Fruit fly (Drosophila melanogaster) whole organism, wandering third instar larva: ENCODE results near the gene CG4465.

Experiments used
- Abd-B ChIP-seq: fragments of >200 bp; optimal IDR thresholded peaks from 2 replicates; lab custom pipeline; 2017; ENCODE audit warnings: missing biosample characterization, missing genetic modification characterization
- CG32264 ChIP-seq: fragments of 200-800 bp; sonication (Bioruptor generic); optimal IDR thresholded peaks from 2 replicates; lab custom pipeline; 2016; ENCODE audit warnings: missing biosample characterization, missing genetic modification characterization
- CG9705 ChIP-seq: fragments of 200-800 bp; sonication (Bioruptor generic); optimal IDR thresholded peaks from 2 replicates; lab custom pipeline; 2018; ENCODE audit warnings: missing biosample characterization, mild to moderate bottlenecking, missing genetic modification characterization
- CrebA ChIP-seq: fragments of 200-800 bp; sonication (Bioruptor generic); optimal IDR thresholded peaks from 2 replicates; lab custom pipeline; 2016; ENCODE audit warnings: missing biosample characterization, mild to moderate bottlenecking, missing genetic modification characterization, borderline replicate concordance
- Dfd ChIP-seq: fragments of >200 bp; optimal IDR thresholded peaks from 2 replicates; lab custom pipeline; 2017; ENCODE audit warnings: missing biosample characterization, missing genetic modification characterization
- Dif ChIP-seq: fragments of 200-275, 200-300 bp; sonication (Bioruptor generic); optimal IDR thresholded peaks from 2 replicates; lab custom pipeline; 2018; ENCODE audit warnings: missing biosample characterization, missing genetic modification characterization; ENCODE audit not compliant: partially characterized antibody
- GATAd ChIP-seq: sonication (Bioruptor generic); optimal IDR thresholded peaks from 2 replicates; lab custom pipeline; 2016; ENCODE audit warnings: missing biosample characterization, missing genetic modification characterization
- HLH106 ChIP-seq: fragments of 200-800 bp; optimal IDR thresholded peaks from 3 replicates; lab custom pipeline; 2019; ENCODE audit warnings: missing biosample characterization, mild to moderate bottlenecking, missing genetic modification characterization, moderate library complexity
- Hnf4 ChIP-seq: fragments of 200-800 bp; sonication (Bioruptor generic); optimal IDR thresholded peaks from 2 replicates; lab custom pipeline; 2016; ENCODE audit warnings: missing biosample characterization, mild to moderate bottlenecking, missing genetic modification characterization
- Hr78 ChIP-seq: fragments of >200 bp; optimal IDR thresholded peaks from 2 replicates; lab custom pipeline; 2017; ENCODE audit warnings: missing biosample characterization, missing genetic modification characterization
- Hr83 ChIP-seq: fragments of 200-300 bp; sonication (Bioruptor generic); optimal IDR thresholded peaks from 2 replicates; lab custom pipeline; 2016; ENCODE audit warnings: missing biosample characterization, mild to moderate bottlenecking, missing genetic modification characterization, moderate library complexity; ENCODE audit not compliant: poor library complexity, severe bottlenecking
- Jra ChIP-seq: sonication (Bioruptor generic); optimal IDR thresholded peaks from 2 replicates; lab custom pipeline; 2016; ENCODE audit warnings: missing biosample characterization, missing genetic modification characterization
- Mio ChIP-seq: sonication (Bioruptor generic); optimal IDR thresholded peaks from 2 replicates; lab custom pipeline; 2016; ENCODE audit warnings: missing biosample characterization, missing genetic modification characterization
- Myc ChIP-seq: fragments of >200 bp; optimal IDR thresholded peaks from 2 replicates; lab custom pipeline; 2017
- N ChIP-seq: fragments of >200 bp; optimal IDR thresholded peaks from 2 replicates; lab custom pipeline; 2018; ENCODE audit warnings: missing biosample characterization, missing external identifiers, missing genetic modification characterization
- OdsH ChIP-seq: fragments of 200-800 bp; sonication (Bioruptor generic); optimal IDR thresholded peaks from 2 replicates; lab custom pipeline; 2016; ENCODE audit warnings: missing biosample characterization, mild to moderate bottlenecking, missing genetic modification characterization
- Rel ChIP-seq, 2 experiments: fragments of 200-800 bp; sonication (Bioruptor generic) in 1 of 2; optimal IDR thresholded peaks; 2 replicates in 1 of 2; 3 replicates in 1 of 2; lab custom pipeline; 2016 to 2019; ENCODE audit warnings: mild to moderate bottlenecking in 2 of 2, missing biosample characterization in 2 of 2, missing genetic modification characterization in 2 of 2, moderate library complexity in 1 of 2
- Sp1 ChIP-seq: fragments of 200-800 bp; sonication (Bioruptor generic); optimal IDR thresholded peaks from 3 replicates; lab custom pipeline; 2019; ENCODE audit warnings: missing biosample characterization, mild to moderate bottlenecking, missing genetic modification characterization, moderate library complexity
- Vsx2 ChIP-seq: fragments of 200-300, 225-300 bp; sonication (Bioruptor generic); optimal IDR thresholded peaks from 2 replicates; lab custom pipeline; 2018; ENCODE audit warnings: missing biosample characterization, missing genetic modification characterization; ENCODE audit not compliant: partially characterized antibody
- br ChIP-seq: fragments of 200-800 bp; sonication (Bioruptor generic); optimal IDR thresholded peaks from 2 replicates; lab custom pipeline; 2016; ENCODE audit warnings: missing biosample characterization, missing genetic modification characterization
- brk ChIP-seq: fragments of 200-800 bp; sonication (Bioruptor generic); optimal IDR thresholded peaks from 2 replicates; lab custom pipeline; 2016; ENCODE audit warnings: missing biosample characterization, mild to moderate bottlenecking, missing genetic modification characterization
- dl ChIP-seq, 2 experiments: fragments of 175-275, 200-275 bp in 1 of 2; fragments of 200-275 bp in 1 of 2; sonication (Bioruptor generic); optimal IDR thresholded peaks; lab custom pipeline; 2018; ENCODE audit warnings: mild to moderate bottlenecking in 2 of 2, missing biosample characterization in 2 of 2, missing genetic modification characterization in 2 of 2, moderate library complexity in 2 of 2; ENCODE audit not compliant: partially characterized antibody in 2 of 2, insufficient read depth in 1 of 2
- dmrt93B ChIP-seq: fragments of 200-800 bp; sonication (Bioruptor generic); optimal IDR thresholded peaks from 2 replicates; lab custom pipeline; 2018; ENCODE audit warnings: missing biosample characterization, mild to moderate bottlenecking, missing genetic modification characterization
- dsf ChIP-seq: sonication (Bioruptor generic); optimal IDR thresholded peaks from 2 replicates; lab custom pipeline; 2016; ENCODE audit warnings: missing biosample characterization, missing genetic modification characterization, borderline replicate concordance
- ey ChIP-seq: fragments of 200-800 bp; sonication (Bioruptor generic); optimal IDR thresholded peaks from 2 replicates; lab custom pipeline; 2016; ENCODE audit warnings: missing biosample characterization, missing genetic modification characterization
- foxo ChIP-seq, 2 experiments: fragments of 200-800 bp; sonication (Bioruptor generic); optimal IDR thresholded peaks; 2 replicates in 1 of 2; 3 replicates in 1 of 2; lab custom pipeline; 2016 to 2017; ENCODE audit warnings: missing biosample characterization in 2 of 2, missing genetic modification characterization in 2 of 2
- fru ChIP-seq: fragments of 200-800 bp; sonication (Bioruptor generic); optimal IDR thresholded peaks from 3 replicates; lab custom pipeline; 2016; ENCODE audit warnings: missing biosample characterization, mild to moderate bottlenecking, missing genetic modification characterization
- h ChIP-seq: fragments of 200-800 bp; sonication (Bioruptor generic); optimal IDR thresholded peaks from 3 replicates; lab custom pipeline; 2016; ENCODE audit warnings: missing biosample characterization, mild to moderate bottlenecking, missing genetic modification characterization
- jim ChIP-seq: fragments of 175-275, 200-325 bp; sonication (Bioruptor generic); optimal IDR thresholded peaks from 2 replicates; lab custom pipeline; 2016; ENCODE audit warnings: missing biosample characterization, mild to moderate bottlenecking, missing genetic modification characterization
- lola ChIP-seq: fragments of >200 bp; optimal IDR thresholded peaks from 2 replicates; lab custom pipeline; 2017; ENCODE audit warnings: missing biosample characterization, missing genetic modification characterization
- pan ChIP-seq: fragments of >200 bp; optimal IDR thresholded peaks from 2 replicates; lab custom pipeline; 2017
- psq ChIP-seq: fragments of 200-800 bp; sonication (Bioruptor generic); optimal IDR thresholded peaks from 3 replicates; lab custom pipeline; 2017; ENCODE audit warnings: missing biosample characterization, mild to moderate bottlenecking, missing genetic modification characterization, moderate library complexity
- rgr ChIP-seq: fragments of 200-800 bp; sonication (Bioruptor generic); optimal IDR thresholded peaks from 3 replicates; lab custom pipeline; 2016; ENCODE audit warnings: missing biosample characterization, mild to moderate bottlenecking, missing genetic modification characterization
- sage ChIP-seq: fragments of 200-800 bp; sonication (Bioruptor generic); optimal IDR thresholded peaks from 2 replicates; lab custom pipeline; 2016; ENCODE audit warnings: missing biosample characterization, mild to moderate bottlenecking, missing genetic modification characterization
- sv ChIP-seq: fragments of 200-800 bp; sonication (Bioruptor generic); optimal IDR thresholded peaks from 3 replicates; lab custom pipeline; 2016; ENCODE audit warnings: missing biosample characterization, missing genetic modification characterization
- tai ChIP-seq: sonication (Bioruptor generic); optimal IDR thresholded peaks from 2 replicates; lab custom pipeline; 2016; ENCODE audit warnings: missing biosample characterization, missing genetic modification characterization
- usp ChIP-seq: fragments of >200 bp; optimal IDR thresholded peaks from 2 replicates; lab custom pipeline; 2017; ENCODE audit warnings: missing biosample characterization, missing genetic modification characterization
- woc ChIP-seq: sonication (Bioruptor generic); optimal IDR thresholded peaks from 2 replicates; lab custom pipeline; 2016; ENCODE audit warnings: missing biosample characterization, mild to moderate bottlenecking, missing genetic modification characterization

Gene CG4465

dm6 chr3R:19879470-19880052 lies 38.1 kb downstream of the CG4465 start, which contains the start of gene Ask1:
TSS of gene Ask1 (plus strand) at chr3R:19879719.
- no peak for TF ChIP-seq tai (GFP tag; lab: Kevin White, UChicago)
- no peak for TF ChIP-seq GATAd
- TF ChIP-seq Hr78 (GFP tag; lab: Kevin White, UChicago): no peak
- TF ChIP-seq OdsH (GFP tag; lab: Kevin White, UChicago): no peak
- no peak for TF ChIP-seq dl (GFP tag; optimal IDR thresholded peaks at IDR 0.05; lab: Kevin White, UChicago; ENCODE audit: insufficient read depth in 1 of 2, partially characterized antibody in 2 of 2)
- TF ChIP-seq Rel (GFP tag; optimal IDR thresholded peaks at IDR 0.05; lab: Kevin White, UChicago): no peak
- peak; percentile 34 for TF ChIP-seq Rel (tag; optimal IDR thresholded peaks at IDR 0.05; lab: Kevin White, UChicago)
- peak; percentile 12 for TF ChIP-seq sage (GFP tag; lab: Kevin White, UChicago)
- no peak for TF ChIP-seq dmrt93B (GFP tag; lab: Kevin White, UChicago)

dm6 chr3R:19877427-19878076 lies 40.1 kb downstream of the CG4465 start, which contains the start of the genes CG17186 and Arc42:
TSS of gene CG17186 (minus strand) at chr3R:19877514.
TSS of gene Arc42 (plus strand) at chr3R:19877737.
- TF ChIP-seq Vsx2 (no peak), jim (GFP tag; lab: Kevin White, UChicago) (no peak), foxo (GFP tag; optimal IDR thresholded peaks at IDR 0.05; lab: Kevin White, UChicago) (peak in 1 of 2 experiments; percentile 46), OdsH (GFP tag; lab: Kevin White, UChicago) (no peak), Jra (peak; percentile 62), GATAd (no peak), rgr (no peak), Sp1 (GFP tag; lab: Kevin White, UChicago) (peak; percentile 1), brk (GFP tag; lab: Kevin White, UChicago) (no peak), h (peak; percentile 51), fru (GFP tag; lab: Kevin White, UChicago) (peak; percentile 32), sage (GFP tag; lab: Kevin White, UChicago) (peak; percentile 50), Hnf4 (GFP tag; lab: Kevin White, UChicago) (peak; percentile 78), HLH106 (tag; lab: Kevin White, UChicago) (peak; percentile 24), Rel (GFP tag; optimal IDR thresholded peaks at IDR 0.05; lab: Kevin White, UChicago) (no peak), Rel (tag; optimal IDR thresholded peaks at IDR 0.05; lab: Kevin White, UChicago) (peak; percentile 72), woc (GFP tag; lab: Kevin White, UChicago) (no peak)

- TF ChIP-seq Hnf4 (GFP tag; lab: Kevin White, UChicago) (no peak), usp (GFP tag; lab: Kevin White, UChicago) (no peak), brk (GFP tag; lab: Kevin White, UChicago) (no peak), HLH106 (tag; lab: Kevin White, UChicago) (no peak), Sp1 (GFP tag; lab: Kevin White, UChicago) (no peak), fru (GFP tag; lab: Kevin White, UChicago) (peak; percentile 23), h (peak; percentile 60), lola (GFP tag; lab: Kevin White, UChicago) (no peak), psq (GFP tag; lab: Kevin White, UChicago) (peak; percentile 82), GATAd (no peak), CG32264 (GFP tag; lab: Kevin White, UChicago) (no peak), sv (GFP tag; lab: Kevin White, UChicago) (no peak), Jra (no peak), br (peak; percentile 12), sage (GFP tag; lab: Kevin White, UChicago) (no peak), pan (no peak), jim (GFP tag; lab: Kevin White, UChicago) (no peak), N (GFP tag; lab: Kevin White, UChicago) (no peak), foxo (GFP tag; optimal IDR thresholded peaks at IDR 0.05; lab: Kevin White, UChicago) (peak in 1 of 2 experiments; percentile 13), dl (GFP tag; optimal IDR thresholded peaks at IDR 0.05; lab: Kevin White, UChicago; ENCODE audit: insufficient read depth in 1 of 2, partially characterized antibody in 2 of 2) (peak in 1 of 2 experiments; percentile 83), Dfd (GFP tag; lab: Kevin White, UChicago) (no peak), rgr (no peak), OdsH (GFP tag; lab: Kevin White, UChicago) (no peak), Hr83 (GFP tag; lab: Kevin White, UChicago) (peak; percentile 71), woc (GFP tag; lab: Kevin White, UChicago) (no peak), Mio (GFP tag; lab: Kevin White, UChicago) (no peak), tai (GFP tag; lab: Kevin White, UChicago) (no peak), dsf (GFP tag; lab: Kevin White, UChicago) (no peak), Myc (lab: Kevin White, UChicago) (no peak), Vsx2 (no peak), Hr78 (GFP tag; lab: Kevin White, UChicago) (no peak), CrebA (GFP tag; lab: Kevin White, UChicago) (no peak), CG9705 (GFP tag; lab: Kevin White, UChicago) (no peak), dmrt93B (GFP tag; lab: Kevin White, UChicago) (no peak), Rel (GFP tag; optimal IDR thresholded peaks at IDR 0.05; lab: Kevin White, UChicago) (no peak), Rel (tag; optimal IDR thresholded peaks at IDR 0.05; lab: Kevin White, UChicago) (no peak), Dif (peak; percentile 74), ey (GFP tag; lab: Kevin White, UChicago) (no peak), Abd-B (GFP tag; lab: Kevin White, UChicago) (no peak)
- TF ChIP-seq, all 38 proteins: peak for 8
These were observed 42.3 kb downstream of the CG4465 start, which contains the start of gene Mrp5 for dm6 chr3R:19875118-19875887. TSS of gene Mrp5 (minus strand) at chr3R:19875678.
